Worm (Caenorhabditis elegans) whole organism, L4 larva: ENCODE results near the gene nspc-1.
A peak's percentile ranks its signal among the peaks of the same experiment; 100 is the strongest.

Experiments used
- D1046.2 ChIP-seq: fragments of 200-800 bp; sonication (Bioruptor generic); IDR thresholded peaks from 2 replicates; pipeline ENCODE4 v1.3.6; 2022; ENCODE audit warnings: missing genetic modification characterization, missing compliant biosample characterization
- F10B5.3 ChIP-seq: sonication (generic microtip); optimal IDR thresholded peaks from 2 replicates; lab custom pipeline; 2016; ENCODE audit warnings: mild to moderate bottlenecking, missing genetic modification characterization, missing compliant biosample characterization
- F26F4.8 ChIP-seq: fragments of 200-800 bp; sonication (Bioruptor generic); conservative IDR thresholded peaks from 2 replicates; pipeline ENCODE4 v1.3.6; 2022; ENCODE audit warnings: missing genetic modification characterization, missing compliant biosample characterization
- T20F7.1 ChIP-seq: fragments of 200-800 bp; sonication (Bioruptor generic); optimal IDR thresholded peaks from 2 replicates; lab custom pipeline; 2018; ENCODE audit warnings: mild to moderate bottlenecking, missing genetic modification characterization, missing compliant biosample characterization
- Y105C5A.15 ChIP-seq: fragments of 200-800 bp; sonication (Bioruptor generic); IDR thresholded peaks from 2 replicates; pipeline ENCODE4 v1.3.6; 2022; ENCODE audit warnings: missing genetic modification characterization, missing compliant biosample characterization
- Y48G9A.11 ChIP-seq: fragments of 200-800 bp; sonication (Bioruptor generic); IDR thresholded peaks from 2 replicates; pipeline ENCODE4 v1.3.6; 2022; ENCODE audit warnings: missing genetic modification reagents, missing genetic modification characterization, missing compliant biosample characterization
- Y75B8A.6 ChIP-seq: fragments of 200-800 bp; sonication (Bioruptor generic); IDR thresholded peaks from 2 replicates; pipeline ENCODE4 v1.3.6; 2022; ENCODE audit warnings: missing genetic modification reagents, missing genetic modification characterization, missing compliant biosample characterization
- aly-2 ChIP-seq: sonication (generic microtip); optimal IDR thresholded peaks from 2 replicates; lab custom pipeline; 2018; ENCODE audit warnings: missing biosample characterization, missing genetic modification characterization
- ceh-20 ChIP-seq: fragments of 200-800 bp; sonication (Bioruptor generic); IDR thresholded peaks from 2 replicates; pipeline ENCODE4 v1.3.6; 2022; ENCODE audit warnings: missing genetic modification reagents, missing genetic modification characterization, missing compliant biosample characterization
- cey-2 ChIP-seq: sonication (generic microtip); optimal IDR thresholded peaks from 3 replicates; lab custom pipeline; 2017; ENCODE audit warnings: missing genetic modification characterization, mild to moderate bottlenecking, missing compliant biosample characterization, antibody characterized with exemption, borderline replicate concordance; ENCODE audit not compliant: insufficient read depth
- ctbp-1 ChIP-seq: fragments of 200-800 bp; sonication (Bioruptor generic); IDR thresholded peaks from 2 replicates; pipeline ENCODE4 v1.3.6; 2022; ENCODE audit warnings: missing genetic modification reagents, missing genetic modification characterization, missing compliant biosample characterization
- daf-16 ChIP-seq, 3 experiments: sonication (generic microtip); optimal IDR thresholded peaks; 2 replicates each; lab custom pipeline; 2016 to 2017; ENCODE audit warnings: missing genetic modification characterization in 3 of 3, missing genetic modification reagents in 3 of 3, mild to moderate bottlenecking in 2 of 3, missing compliant biosample characterization in 2 of 3, missing biosample characterization in 1 of 3, moderate library complexity in 1 of 3
- daf-19 ChIP-seq: fragments of 200-800 bp; sonication (Bioruptor generic); conservative IDR thresholded peaks from 2 replicates; pipeline ENCODE4 v1.3.6; 2022; ENCODE audit warnings: missing genetic modification characterization, missing compliant biosample characterization
- dmd-6 ChIP-seq: fragments of 200-800 bp; sonication (Bioruptor generic); IDR thresholded peaks from 2 replicates; pipeline ENCODE4 v1.3.6; 2022; ENCODE audit warnings: missing genetic modification reagents, missing genetic modification characterization, missing compliant biosample characterization
- duxl-1 ChIP-seq: sonication (generic microtip); optimal IDR thresholded peaks from 2 replicates; lab custom pipeline; 2016; ENCODE audit warnings: mild to moderate bottlenecking, missing genetic modification characterization, moderate library complexity, missing compliant biosample characterization; ENCODE audit not compliant: poor library complexity
- dve-1 ChIP-seq: sonication (generic microtip); optimal IDR thresholded peaks from 2 replicates; lab custom pipeline; 2017; ENCODE audit warnings: antibody characterized with exemption, mild to moderate bottlenecking, missing genetic modification characterization, missing compliant biosample characterization; ENCODE audit not compliant: insufficient read depth
- hlh-11 ChIP-seq: fragments of 200-800 bp; sonication (Bioruptor generic); optimal IDR thresholded peaks from 2 replicates; lab custom pipeline; 2018; ENCODE audit warnings: mild to moderate bottlenecking, missing genetic modification characterization, missing compliant biosample characterization
- jun-1 ChIP-seq: fragments of 150-350 bp; optimal IDR thresholded peaks from 2 replicates; lab custom pipeline; 2014; ENCODE audit warnings: missing biosample characterization, missing genetic modification reagents, missing genetic modification characterization
- lin-1 ChIP-seq: fragments of 200-800 bp; sonication (Bioruptor generic); IDR thresholded peaks from 2 replicates; pipeline ENCODE4 v1.3.6; 2022; ENCODE audit warnings: missing genetic modification reagents, missing genetic modification characterization, missing compliant biosample characterization
- lin-15B ChIP-seq: fragments of 150-350 bp; sonication (generic microtip); optimal IDR thresholded peaks from 3 replicates; lab custom pipeline; 2014; ENCODE audit warnings: missing biosample characterization, missing genetic modification characterization
- lir-3 ChIP-seq: sonication (generic microtip); optimal IDR thresholded peaks from 2 replicates; lab custom pipeline; 2016; ENCODE audit warnings: mild to moderate bottlenecking, missing genetic modification characterization, missing compliant biosample characterization
- madf-9 ChIP-seq: fragments of 200-800 bp; sonication (Bioruptor generic); conservative IDR thresholded peaks from 2 replicates; pipeline ENCODE4 v1.3.6; 2022; ENCODE audit warnings: missing genetic modification reagents, missing genetic modification characterization, missing compliant biosample characterization
- mdl-1 ChIP-seq, 2 experiments: fragments of 150-350 bp in 1 of 2; sonication (generic microtip) in 1 of 2; optimal IDR thresholded peaks; 2 replicates each; lab custom pipeline; 2014 to 2017; ENCODE audit warnings: missing biosample characterization in 2 of 2, missing genetic modification characterization in 2 of 2
- mdt-29 ChIP-seq: fragments of 200-800 bp; sonication (Bioruptor generic); IDR thresholded peaks from 2 replicates; pipeline ENCODE4 v1.3.6; 2022; ENCODE audit warnings: missing genetic modification reagents, missing genetic modification characterization, missing compliant biosample characterization
- mep-1 ChIP-seq: fragments of 150-350 bp; sonication (generic microtip); optimal IDR thresholded peaks from 3 replicates; lab custom pipeline; 2014; ENCODE audit warnings: missing biosample characterization, missing genetic modification characterization
- mxl-2 ChIP-seq: fragments of 200-800 bp; sonication (Bioruptor generic); conservative IDR thresholded peaks from 2 replicates; pipeline ENCODE4 v1.3.6; 2022; ENCODE audit warnings: missing genetic modification reagents, missing genetic modification characterization, missing compliant biosample characterization
- mxl-3 ChIP-seq: fragments of 200-800 bp; sonication (Bioruptor generic); optimal IDR thresholded peaks from 2 replicates; lab custom pipeline; 2018; ENCODE audit warnings: mild to moderate bottlenecking, missing genetic modification characterization, missing compliant biosample characterization
- nhr-102 ChIP-seq: sonication (generic microtip); optimal IDR thresholded peaks from 2 replicates; lab custom pipeline; 2016; ENCODE audit warnings: mild to moderate bottlenecking, missing genetic modification characterization, moderate library complexity, missing compliant biosample characterization
- nhr-11 ChIP-seq: fragments of 150-350 bp; optimal IDR thresholded peaks from 2 replicates; lab custom pipeline; 2014; ENCODE audit warnings: missing biosample characterization, missing genetic modification characterization
- nhr-237 ChIP-seq: sonication (generic microtip); optimal IDR thresholded peaks from 2 replicates; lab custom pipeline; 2017; ENCODE audit warnings: missing biosample characterization, missing genetic modification characterization
- nhr-25 ChIP-seq: sonication (generic microtip); optimal IDR thresholded peaks from 2 replicates; lab custom pipeline; 2017; ENCODE audit warnings: missing genetic modification characterization, mild to moderate bottlenecking, missing compliant biosample characterization, antibody characterized with exemption, moderate library complexity, borderline replicate concordance; ENCODE audit not compliant: insufficient read depth
- nhr-28 ChIP-seq: fragments of 150-350 bp; optimal IDR thresholded peaks from 2 replicates; lab custom pipeline; 2014; ENCODE audit warnings: missing biosample characterization, missing genetic modification characterization
- nhr-41 ChIP-seq: fragments of 200-800 bp; sonication (Bioruptor generic); IDR thresholded peaks from 2 replicates; pipeline ENCODE4 v1.3.6; 2022; ENCODE audit warnings: missing genetic modification reagents, missing genetic modification characterization, missing compliant biosample characterization
- nhr-48 ChIP-seq: sonication (generic microtip); optimal IDR thresholded peaks from 2 replicates; lab custom pipeline; 2016; ENCODE audit warnings: mild to moderate bottlenecking, missing genetic modification characterization, missing compliant biosample characterization
- nhr-6 ChIP-seq: fragments of 150-350 bp; optimal IDR thresholded peaks from 2 replicates; lab custom pipeline; 2014; ENCODE audit warnings: missing biosample characterization, missing genetic modification characterization
- nhr-77 ChIP-seq: fragments of 150-350 bp; optimal IDR thresholded peaks from 2 replicates; lab custom pipeline; 2014; ENCODE audit warnings: missing biosample characterization, missing genetic modification characterization
- php-3 ChIP-seq: fragments of 200-800 bp; sonication (Bioruptor generic); IDR thresholded peaks from 2 replicates; pipeline ENCODE4 v1.3.6; 2022; ENCODE audit warnings: missing genetic modification reagents, missing genetic modification characterization, missing compliant biosample characterization
- pqm-1 ChIP-seq: sonication (generic microtip); optimal IDR thresholded peaks from 2 replicates; lab custom pipeline; 2017; ENCODE audit warnings: missing biosample characterization, missing genetic modification characterization
- rbr-2 ChIP-seq: sonication (generic microtip); optimal IDR thresholded peaks from 2 replicates; lab custom pipeline; 2016; ENCODE audit warnings: missing genotype, missing genetic modification characterization, missing compliant biosample characterization
- saeg-2 ChIP-seq: fragments of 200-800 bp; sonication (Bioruptor generic); IDR thresholded peaks from 2 replicates; pipeline ENCODE4 v1.3.6; 2022; ENCODE audit warnings: missing genetic modification reagents, missing genetic modification characterization, missing compliant biosample characterization
- set-16 ChIP-seq: fragments of 200-800 bp; sonication (Bioruptor generic); IDR thresholded peaks from 2 replicates; pipeline ENCODE4 v1.3.6; 2022; ENCODE audit warnings: missing genetic modification reagents, missing genetic modification characterization, missing compliant biosample characterization
- skn-1 ChIP-seq: fragments of 150-350 bp; optimal IDR thresholded peaks from 2 replicates; lab custom pipeline; 2014; ENCODE audit warnings: missing biosample characterization, missing genetic modification characterization
- snpc-1.2 ChIP-seq: fragments of 200-800 bp; sonication (Bioruptor generic); IDR thresholded peaks from 2 replicates; pipeline ENCODE4 v1.3.6; 2022; ENCODE audit warnings: missing genetic modification reagents, missing genetic modification characterization, missing compliant biosample characterization
- spr-3 ChIP-seq: fragments of 200-800 bp; sonication (Bioruptor generic); optimal IDR thresholded peaks from 2 replicates; lab custom pipeline; 2018; ENCODE audit warnings: mild to moderate bottlenecking, missing genetic modification characterization, missing compliant biosample characterization
- tra-1 ChIP-seq: fragments of 200-800 bp; sonication (Bioruptor generic); IDR thresholded peaks from 2 replicates; pipeline ENCODE4 v1.3.6; 2022; ENCODE audit warnings: missing genetic modification reagents, missing genetic modification characterization, missing compliant biosample characterization
- unc-62 ChIP-seq, 3 experiments: fragments of 150-350 bp in 1 of 3; sonication (generic microtip); optimal IDR thresholded peaks in 2 of 3; peaks in 1 of 3; 1 replicate in 1 of 3; 2 replicates in 2 of 3; lab custom pipeline; 2014 to 2017; ENCODE audit warnings: missing biosample characterization in 3 of 3, missing genetic modification characterization in 3 of 3, missing genetic modification reagents in 3 of 3, missing genotype in 1 of 3
- vab-7 ChIP-seq: fragments of 200-800 bp; sonication (Bioruptor generic); IDR thresholded peaks from 2 replicates; pipeline ENCODE4 v1.3.6; 2022; ENCODE audit warnings: missing genetic modification reagents, missing genetic modification characterization, missing compliant biosample characterization
- zip-11 ChIP-seq: fragments of 200-800 bp; sonication (Bioruptor generic); IDR thresholded peaks from 2 replicates; pipeline ENCODE4 v1.3.6; 2022; ENCODE audit warnings: missing genetic modification characterization, missing compliant biosample characterization
- zip-2 ChIP-seq: fragments of 150-350 bp; optimal IDR thresholded peaks from 2 replicates; lab custom pipeline; 2014; ENCODE audit warnings: missing biosample characterization, missing genetic modification characterization
- ztf-11 ChIP-seq: fragments of 150-350 bp; optimal IDR thresholded peaks from 2 replicates; lab custom pipeline; 2014; ENCODE audit warnings: missing biosample characterization, missing genetic modification characterization

The nspc-1 gene

DNA sequence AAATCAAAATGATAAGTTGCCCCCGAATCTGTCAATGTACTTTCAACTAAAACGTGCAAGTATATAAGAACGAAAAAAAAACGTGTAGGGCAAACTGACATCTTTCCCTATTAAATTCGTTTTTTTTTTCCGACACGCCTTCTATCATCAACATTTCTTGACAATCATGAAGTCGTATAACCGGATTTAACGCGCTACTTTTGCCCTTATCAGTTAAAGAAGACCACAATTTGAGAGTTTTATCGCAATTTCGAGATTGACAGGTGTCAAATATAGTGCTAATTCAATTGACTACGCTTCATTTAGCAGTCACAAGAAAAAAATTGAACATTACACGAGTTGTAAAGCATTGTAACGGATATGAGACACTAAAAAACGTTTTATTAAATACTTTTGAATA lies 32.3 kb upstream of the nspc-1 start:
- TF ChIP-seq mxl-3 (peak; percentile 60), cey-2 (tag; lab: Kevin White, UChicago) (no peak), nhr-41 (GFP tag; lab: Robert Waterston, UW) (no peak), mdt-29 (GFP tag; lab: Robert Waterston, UW) (no peak), madf-9 (GFP tag; lab: Robert Waterston, UW) (no peak), nhr-237 (tag; lab: Kevin White, UChicago) (no peak), spr-3 (GFP tag; lab: Kevin White, UChicago) (no peak), Y105C5A.15 (no peak), zip-11 (no peak), ztf-11 (tag; lab: Kevin White, UChicago) (no peak), jun-1 (no peak), pqm-1 (tag; lab: Kevin White, UChicago) (peak; percentile 85), Y75B8A.6 (GFP tag; lab: Robert Waterston, UW) (no peak), zip-2 (tag; lab: Kevin White, UChicago) (no peak), snpc-1.2 (GFP tag; lab: Robert Waterston, UW) (no peak), mdl-1 (tag; optimal IDR thresholded peaks at IDR 0.05; lab: Kevin White, UChicago) (peak in 1 of 2 experiments; percentile 54), mep-1 (tag; lab: Kevin White, UChicago) (no peak), nhr-48 (tag; lab: Kevin White, UChicago) (no peak), php-3 (GFP tag; lab: Robert Waterston, UW) (peak; percentile 95), Y48G9A.11 (GFP tag; lab: Robert Waterston, UW) (no peak), nhr-25 (tag; lab: Kevin White, UChicago) (no peak), vab-7 (no peak), lir-3 (tag; lab: Kevin White, UChicago) (no peak), ceh-20 (GFP tag; lab: Robert Waterston, UW) (peak; percentile 63; the same call in 1 of the 2 replicates), nhr-11 (no peak), T20F7.1 (GFP tag; lab: Kevin White, UChicago) (peak; percentile 26), aly-2 (tag; lab: Kevin White, UChicago) (no peak), lin-1 (GFP tag; lab: Robert Waterston, UW) (peak; percentile 89), dve-1 (tag; lab: Kevin White, UChicago) (peak; percentile 93), nhr-28 (tag; lab: Kevin White, UChicago) (peak; percentile 89), daf-19 (GFP tag; lab: Robert Waterston, UW) (no peak), dmd-6 (peak; percentile 96), mxl-2 (GFP tag; lab: Robert Waterston, UW) (no peak), hlh-11 (tag; lab: Kevin White, UChicago) (peak; percentile 83), ctbp-1 (GFP tag; lab: Robert Waterston, UW) (no peak), D1046.2 (no peak), nhr-77 (tag; lab: Kevin White, UChicago) (peak; percentile 68), rbr-2 (no peak), duxl-1 (tag; lab: Kevin White, UChicago) (no peak), unc-62 (GFP tag; optimal IDR thresholded peaks at IDR 0.05 in 1 of 2; lab: Kevin White, UChicago) (peak; percentile 80 to 81), unc-62 (tag; optimal IDR thresholded peaks at IDR 0.05; lab: Kevin White, UChicago) (no peak), nhr-6 (tag; lab: Kevin White, UChicago) (no peak), saeg-2 (no peak), lin-15B (tag; lab: Kevin White, UChicago) (no peak), F10B5.3 (no peak), set-16 (no peak), daf-16 (GFP tag; optimal IDR thresholded peaks at IDR 0.05; lab: Kevin White, UChicago) (peak in 1 of 2 experiments; percentile 50), daf-16 (tag; optimal IDR thresholded peaks at IDR 0.05; lab: Kevin White, UChicago) (peak; percentile 62), skn-1 (no peak), F26F4.8 (GFP tag; lab: Robert Waterston, UW) (no peak), nhr-102 (tag; lab: Kevin White, UChicago) (peak; percentile 22), tra-1 (GFP tag; lab: Robert Waterston, UW) (peak; percentile 100)
